Worm (Caenorhabditis elegans) whole organism, L3 larva: Measurements from ENCODE around the gene T07A5.7.

Experiments used
- ZK546.5 ChIP-seq: sonication (generic microtip); optimal IDR thresholded peaks from 2 replicates; lab custom pipeline; 2017; ENCODE audit warnings: missing biosample characterization, missing genetic modification characterization
- ceh-28 ChIP-seq: fragments of 150-350 bp; optimal IDR thresholded peaks from 2 replicates; lab custom pipeline; 2014; ENCODE audit warnings: missing biosample characterization, missing genetic modification reagents, missing genetic modification characterization
- elt-3 ChIP-seq, 3 experiments: fragments of 150-350 bp in 1 of 3; sonication (generic microtip) in 2 of 3; optimal IDR thresholded peaks; 2 replicates in 2 of 3; 4 replicates in 1 of 3; lab custom pipeline; 2014 to 2017; ENCODE audit warnings: missing biosample characterization in 3 of 3, missing genetic modification characterization in 3 of 3
- fos-1 ChIP-seq: fragments of 150-350 bp; optimal IDR thresholded peaks from 2 replicates; lab custom pipeline; 2014; ENCODE audit warnings: missing biosample characterization, missing genetic modification characterization
- jun-1 ChIP-seq: fragments of 150-350 bp; optimal IDR thresholded peaks from 2 replicates; lab custom pipeline; 2014; ENCODE audit warnings: missing biosample characterization, missing genetic modification reagents, missing genetic modification characterization
- lsy-12 ChIP-seq: sonication (generic microtip); optimal IDR thresholded peaks from 2 replicates; lab custom pipeline; 2016; ENCODE audit warnings: mild to moderate bottlenecking, missing genetic modification characterization, missing compliant biosample characterization
- nhr-11 ChIP-seq: fragments of 150-350 bp; optimal IDR thresholded peaks from 2 replicates; lab custom pipeline; 2014; ENCODE audit warnings: missing biosample characterization, missing genetic modification characterization
- nhr-77 ChIP-seq: fragments of 150-350 bp; optimal IDR thresholded peaks from 2 replicates; lab custom pipeline; 2014; ENCODE audit warnings: missing biosample characterization, missing genetic modification characterization
- skn-1 ChIP-seq: fragments of 150-350 bp; optimal IDR thresholded peaks from 2 replicates; lab custom pipeline; 2014; ENCODE audit warnings: missing biosample characterization, missing genetic modification characterization
- tbx-2 ChIP-seq: sonication (generic microtip); optimal IDR thresholded peaks from 2 replicates; lab custom pipeline; 2016; ENCODE audit warnings: mild to moderate bottlenecking, missing genetic modification characterization, missing compliant biosample characterization

DNA sequence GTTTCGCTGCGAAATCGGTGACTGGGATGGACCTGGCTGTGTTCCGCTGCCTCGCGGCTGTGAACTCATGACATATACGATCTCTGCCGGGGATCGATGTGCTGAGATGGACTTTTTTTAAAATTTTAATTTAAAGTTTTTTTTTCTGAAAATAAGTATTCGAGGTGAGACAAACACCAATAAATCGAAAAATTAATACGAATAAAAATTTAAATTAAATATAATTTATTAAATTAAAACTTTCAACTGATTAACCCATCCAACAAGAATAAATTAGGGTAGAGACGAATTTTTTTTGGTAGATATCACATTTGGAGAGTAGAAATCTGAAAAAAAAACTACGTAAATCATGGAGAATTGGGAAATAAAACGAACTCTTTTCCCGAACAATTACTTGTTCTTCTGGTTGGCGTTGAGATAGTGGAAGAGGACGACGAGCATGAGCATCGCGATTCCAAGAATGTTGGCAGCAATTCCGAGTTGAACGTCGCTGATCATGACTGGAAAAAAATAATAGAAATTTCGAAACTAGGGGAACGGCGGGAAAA is 7.2 kb upstream of the T07A5.7 start, which contains the start of the genes unc-50 and ostf-4:
- no peak for TF ChIP-seq nhr-11 (tag; lab: Kevin White, UChicago)
- TF ChIP-seq nhr-77 (tag; lab: Kevin White, UChicago): no peak
- no peak for TF ChIP-seq fos-1
- TF ChIP-seq tbx-2 (tag; lab: Kevin White, UChicago): no peak
- TF ChIP-seq elt-3 (tag; optimal IDR thresholded peaks at IDR 0.05; lab: Kevin White, UChicago): no peak
- no peak for TF ChIP-seq skn-1 (tag; lab: Kevin White, UChicago)
- no peak for TF ChIP-seq jun-1 (tag; lab: Kevin White, UChicago)
- no peak for TF ChIP-seq ZK546.5
- TF ChIP-seq lsy-12 (tag; lab: Kevin White, UChicago): no peak
- TF ChIP-seq ceh-28 (tag; lab: Kevin White, UChicago): no peak
